Worm (Caenorhabditis elegans): Measurements from ENCODE around the gene F07C6.4.

- TF ChIP-seq him-1 (tag; optimal IDR thresholded peaks at IDR 0.05) (no peak), dao-5 (tag; optimal IDR thresholded peaks at IDR 0.05) (no peak), W03F9.2 (tag; optimal IDR thresholded peaks at IDR 0.05) (no peak)
Measured at ce11 chrIV:12849030-12849560, 43.4 kb downstream of the F07C6.4 start, which contains the start of gene srf-3.

Measured in whole organism, L4/young adult.